Fruit fly (Drosophila melanogaster): Measurements from ENCODE around the gene CG33159.
A peak's percentile ranks its signal among the peaks of the same experiment; 100 is the strongest.

CG33159 gene

dm6 chr3L:3222643-3223389 lies 18.6 kb upstream of the CG33159 start, which contains the start of the genes RpL28 and eIF1 (continued):
- TF ChIP-seq CG9215 (GFP tag; IDR thresholded peaks at IDR 0.05) = peak; percentile 83
- peak; percentile 90 for TF ChIP-seq Dbx (GFP tag; IDR thresholded peaks at IDR 0.05)
- peak; percentile 45; the same call in 1 of the 2 replicates for TF ChIP-seq Taf1 (GFP tag; IDR thresholded peaks at IDR 0.05)
- TF ChIP-seq NK7.1 (GFP tag; optimal IDR thresholded peaks at IDR 0.05) = peak; percentile 84
- peak; percentile 79 for TF ChIP-seq btn (GFP tag; optimal IDR thresholded peaks at IDR 0.05)
- peak; percentile 94 for TF ChIP-seq Mad (GFP tag; optimal IDR thresholded peaks at IDR 0.05)
- peak; percentile 71; the same call in 2 of the 3 replicates for TF ChIP-seq CG11560 (tag; IDR thresholded peaks at IDR 0.05)
- peak; percentile 88 for TF ChIP-seq pho (GFP tag; optimal IDR thresholded peaks at IDR 0.05)
- no peak for TF ChIP-seq Trl (optimal IDR thresholded peaks at IDR 0.05)
- TF ChIP-seq Trl (GFP tag; optimal IDR thresholded peaks at IDR 0.05) = peak; percentile 94
- TF ChIP-seq CG42726 (GFP tag; IDR thresholded peaks at IDR 0.05; ENCODE audit: partially characterized antibody) = no peak; the same call in none of the 2 replicates
- TF ChIP-seq run (tag; optimal IDR thresholded peaks at IDR 0.05) = peak; percentile 54
- peak; percentile 82 for TF ChIP-seq HLH3B (GFP tag; IDR thresholded peaks at IDR 0.05)
- no peak for TF ChIP-seq Deaf1 (tag; optimal IDR thresholded peaks at IDR 0.05)
- TF ChIP-seq wdn (GFP tag; IDR thresholded peaks at IDR 0.05) = peak; percentile 57
- TF ChIP-seq al (GFP tag; IDR thresholded peaks at IDR 0.05) = peak; percentile 67
- TF ChIP-seq Ets65A (GFP tag) = peak; percentile 99
- peak; percentile 76 for TF ChIP-seq CG13424 (tag; optimal IDR thresholded peaks at IDR 0.05)
- peak; percentile 81 for TF ChIP-seq Atf-2 (GFP tag; optimal IDR thresholded peaks at IDR 0.05)
- no peak for TF ChIP-seq cg (GFP tag; optimal IDR thresholded peaks at IDR 0.05)
- TF ChIP-seq Oli (tag; optimal IDR thresholded peaks at IDR 0.05) = peak; percentile 13
- TF ChIP-seq BEAF-32 (GFP tag; optimal IDR thresholded peaks at IDR 0.05) = peak; percentile 96
- peak; percentile 82 for TF ChIP-seq CG4820 (GFP tag; optimal IDR thresholded peaks at IDR 0.05)
- peak; percentile 87 for TF ChIP-seq CG11247 (GFP tag; IDR thresholded peaks at IDR 0.05)
- peak; percentile 56; the same call in 1 of the 2 replicates for TF ChIP-seq Poxn (GFP tag; IDR thresholded peaks at IDR 0.05)
- no peak for TF ChIP-seq Drgx (GFP tag; IDR thresholded peaks at IDR 0.05)
- peak; percentile 97 for TF ChIP-seq sens (GFP tag)
- TF ChIP-seq CG9876 (GFP tag; optimal IDR thresholded peaks at IDR 0.05) = peak; percentile 95
- peak; percentile 81 for TF ChIP-seq CG32532 (GFP tag; IDR thresholded peaks at IDR 0.05)
- peak; percentile 93 for TF ChIP-seq CG8089 (GFP tag; optimal IDR thresholded peaks at IDR 0.05)
- TF ChIP-seq dmrt11E (tag; optimal IDR thresholded peaks at IDR 0.05) = peak; percentile 87
- peak; percentile 98 for TF ChIP-seq MESR4 (GFP tag; optimal IDR thresholded peaks at IDR 0.05)
- peak; percentile 64 for TF ChIP-seq Nf-YB (GFP tag; optimal IDR thresholded peaks at IDR 0.05)
- TF ChIP-seq grau (tag; optimal IDR thresholded peaks at IDR 0.05) = peak; percentile 83
- peak; percentile 87 for TF ChIP-seq Bdp1 (GFP tag; optimal IDR thresholded peaks at IDR 0.05)
- peak; percentile 68 for TF ChIP-seq bbx (GFP tag; IDR thresholded peaks at IDR 0.05; ENCODE audit: partially characterized antibody)
- TF ChIP-seq CG12942 (GFP tag; optimal IDR thresholded peaks at IDR 0.05) = peak; percentile 85
- TF ChIP-seq Dip2 (GFP tag; IDR thresholded peaks at IDR 0.05) = no peak
- TF ChIP-seq CG4854 (GFP tag; optimal IDR thresholded peaks at IDR 0.05) = peak; percentile 85
- no peak for TF ChIP-seq CG11504 (tag; optimal IDR thresholded peaks at IDR 0.05)
- TF ChIP-seq ems (GFP tag; optimal IDR thresholded peaks at IDR 0.05) = peak; percentile 85
- peak; percentile 93 for TF ChIP-seq CG4424 (GFP tag; optimal IDR thresholded peaks at IDR 0.05)
- peak; percentile 81 for TF ChIP-seq CG12744 (GFP tag; optimal IDR thresholded peaks at IDR 0.05)
- peak; percentile 95 for TF ChIP-seq CG10209 (GFP tag; optimal IDR thresholded peaks at IDR 0.05)
- no peak; the same call in 1 of the 2 replicates for TF ChIP-seq tna (GFP tag; IDR thresholded peaks at IDR 0.05; ENCODE audit: partially characterized antibody)
- peak; percentile 92 for TF ChIP-seq CG12391 (tag; optimal IDR thresholded peaks at IDR 0.05)
- peak; percentile 93 for TF ChIP-seq CG18599 (GFP tag; optimal IDR thresholded peaks at IDR 0.05)
- peak; percentile 78 for TF ChIP-seq CG13287 (GFP tag; IDR thresholded peaks at IDR 0.05; ENCODE audit: partially characterized antibody)
- peak; percentile 78 for TF ChIP-seq CG16815 (GFP tag; optimal IDR thresholded peaks at IDR 0.05)
- peak; percentile 91 for TF ChIP-seq Camta (GFP tag; optimal IDR thresholded peaks at IDR 0.05)
